Fruit fly (Drosophila melanogaster) whole organism, embryonic: ENCODE measurements around the gene CG18557.

Source experiments
- ATbp ChIP-seq: fragments of 200-800 bp; sonication (Bioruptor generic); optimal IDR thresholded peaks from 2 replicates; lab custom pipeline; 2017; ENCODE audit warnings: missing biosample characterization, mild to moderate bottlenecking, missing genetic modification characterization, missing genetic modification reagents
- Asciz ChIP-seq: fragments of 200-800 bp; sonication (Bioruptor generic); optimal IDR thresholded peaks from 2 replicates; lab custom pipeline; 2017; ENCODE audit warnings: missing biosample characterization, mild to moderate bottlenecking, missing genetic modification characterization, missing genetic modification reagents
- B-H2 ChIP-seq: fragments of 200-800 bp; sonication (Bioruptor generic); optimal IDR thresholded peaks from 2 replicates; lab custom pipeline; 2018; ENCODE audit warnings: missing biosample characterization, mild to moderate bottlenecking, missing genetic modification characterization
- CG1024 ChIP-seq: fragments of 200-800 bp; sonication (Bioruptor generic); IDR thresholded peaks from 2 replicates; pipeline ENCODE4 v1.3.6; 2022; ENCODE audit warnings: missing biosample characterization, missing genetic modification characterization
- CG11723 ChIP-seq: fragments of 200-800 bp; sonication (Bioruptor generic); optimal IDR thresholded peaks from 2 replicates; lab custom pipeline; 2017; ENCODE audit warnings: missing biosample characterization, mild to moderate bottlenecking, missing genetic modification characterization
- CG12219 ChIP-seq: fragments of 200-800 bp; sonication (Bioruptor generic); optimal IDR thresholded peaks from 3 replicates; lab custom pipeline; 2018; ENCODE audit warnings: missing biosample characterization, mild to moderate bottlenecking, missing genetic modification characterization
- CG13296 ChIP-seq: fragments of 200-800 bp; sonication (Bioruptor generic); optimal IDR thresholded peaks from 3 replicates; lab custom pipeline; 2018; ENCODE audit warnings: missing biosample characterization, mild to moderate bottlenecking, missing genetic modification characterization
- CG13775 ChIP-seq: fragments of 200-800 bp; sonication (Bioruptor generic); optimal IDR thresholded peaks from 3 replicates; lab custom pipeline; 2017; ENCODE audit warnings: missing biosample characterization, mild to moderate bottlenecking, missing genetic modification characterization
- CG13894 ChIP-seq: fragments of 200-800 bp; sonication (Bioruptor generic); optimal IDR thresholded peaks from 3 replicates; lab custom pipeline; 2018; ENCODE audit warnings: missing biosample characterization, mild to moderate bottlenecking, missing genetic modification characterization, moderate library complexity
- CG14441 ChIP-seq: fragments of 200-800 bp; sonication (Bioruptor generic); IDR thresholded peaks from 2 replicates; pipeline ENCODE4 v1.3.6; 2022; ENCODE audit warnings: missing biosample characterization, missing genetic modification characterization
- CG1602 ChIP-seq: fragments of 200-800 bp; sonication (Bioruptor generic); optimal IDR thresholded peaks from 3 replicates; lab custom pipeline; 2016; ENCODE audit warnings: missing biosample characterization, missing genetic modification characterization
- CG17359 ChIP-seq: fragments of 200-800 bp; sonication (Bioruptor generic); optimal IDR thresholded peaks from 3 replicates; lab custom pipeline; 2018; ENCODE audit warnings: missing biosample characterization, mild to moderate bottlenecking, missing genetic modification characterization, moderate library complexity
- CG17361 ChIP-seq: fragments of 200-800 bp; sonication (Bioruptor generic); IDR thresholded peaks from 3 replicates; pipeline ENCODE4 v1.3.6; 2022; ENCODE audit warnings: missing biosample characterization, missing genetic modification characterization
- CG1792 ChIP-seq: fragments of 200-800 bp; sonication (Bioruptor generic); optimal IDR thresholded peaks from 2 replicates; lab custom pipeline; 2016; ENCODE audit warnings: missing biosample characterization, missing genetic modification characterization
- CG18476 ChIP-seq: fragments of 200-800 bp; sonication (Bioruptor generic); optimal IDR thresholded peaks from 2 replicates; lab custom pipeline; 2016; ENCODE audit warnings: missing biosample characterization, mild to moderate bottlenecking, missing genetic modification characterization
- CG18599 ChIP-seq: fragments of 200-800 bp; sonication (Bioruptor generic); optimal IDR thresholded peaks from 3 replicates; lab custom pipeline; 2017; ENCODE audit warnings: missing biosample characterization, missing genetic modification characterization, mild to moderate bottlenecking, moderate library complexity, missing genetic modification reagents
- CG2712 ChIP-seq: fragments of 200-800 bp; optimal IDR thresholded peaks from 3 replicates; lab custom pipeline; 2019; ENCODE audit warnings: missing biosample characterization, mild to moderate bottlenecking, missing genetic modification characterization, moderate library complexity
- CG3065 ChIP-seq: fragments of 200-800 bp; sonication (Bioruptor generic); optimal IDR thresholded peaks from 2 replicates; lab custom pipeline; 2016; ENCODE audit warnings: missing biosample characterization, missing genetic modification characterization
- CG5953 ChIP-seq: fragments of 200-800 bp; sonication (Bioruptor generic); IDR thresholded peaks from 2 replicates; pipeline ENCODE4 v1.3.6; 2022; ENCODE audit warnings: missing biosample characterization, missing genetic modification characterization
- CG6854 ChIP-seq: fragments of 200-800 bp; sonication (Bioruptor generic); optimal IDR thresholded peaks from 3 replicates; lab custom pipeline; 2017; ENCODE audit warnings: missing biosample characterization, mild to moderate bottlenecking, missing genetic modification characterization
- CG7839 ChIP-seq: fragments of 200-800 bp; sonication (Bioruptor generic); optimal IDR thresholded peaks from 3 replicates; lab custom pipeline; 2018; ENCODE audit warnings: missing biosample characterization, mild to moderate bottlenecking, missing genetic modification characterization, moderate library complexity
- CG9609 ChIP-seq: fragments of 200-800 bp; sonication (Bioruptor generic); optimal IDR thresholded peaks from 3 replicates; lab custom pipeline; 2016; ENCODE audit warnings: missing biosample characterization, missing genetic modification characterization
- Dll ChIP-seq: fragments of 200-800 bp; sonication (Bioruptor generic); IDR thresholded peaks from 4 replicates; pipeline ENCODE4 v1.3.6; 2022; ENCODE audit warnings: missing biosample characterization, missing genetic modification characterization; ENCODE audit not compliant: partially characterized antibody
- Doc3 ChIP-seq: fragments of 200-800 bp; sonication (Bioruptor generic); IDR thresholded peaks from 3 replicates; pipeline ENCODE4 v1.3.6; 2022; ENCODE audit warnings: missing biosample characterization, missing genetic modification characterization; ENCODE audit not compliant: partially characterized antibody
- Drgx ChIP-seq: fragments of 200-800 bp; sonication (Bioruptor generic); IDR thresholded peaks from 2 replicates; pipeline ENCODE4 v1.3.6; 2022; ENCODE audit warnings: missing biosample characterization, missing genetic modification characterization
- Eip74EF ChIP-seq, 2 experiments: fragments of 200-800 bp in 1 of 2; fragments of >200 bp in 1 of 2; sonication (Bioruptor generic) in 1 of 2; optimal IDR thresholded peaks; 2 replicates each; lab custom pipeline; 2017 to 2019; ENCODE audit warnings: missing biosample characterization in 2 of 2, missing genetic modification characterization in 2 of 2, mild to moderate bottlenecking in 1 of 2, moderate library complexity in 1 of 2
- Elba2 ChIP-seq: fragments of 200-800 bp; sonication (Bioruptor generic); optimal IDR thresholded peaks from 3 replicates; lab custom pipeline; 2016; ENCODE audit warnings: missing biosample characterization, missing genetic modification characterization
- HHEX ChIP-seq: fragments of 200-800 bp; sonication (Bioruptor generic); optimal IDR thresholded peaks from 3 replicates; lab custom pipeline; 2017; ENCODE audit warnings: missing biosample characterization, mild to moderate bottlenecking, missing genetic modification characterization, missing genetic modification reagents
- Hand ChIP-seq: fragments of 200-800 bp; sonication (Bioruptor generic); optimal IDR thresholded peaks from 2 replicates; lab custom pipeline; 2017; ENCODE audit warnings: mild to moderate bottlenecking, missing biosample characterization, missing genetic modification reagents, missing genetic modification characterization
- NC2α ChIP-seq: fragments of 200-800 bp; sonication (Bioruptor generic); optimal IDR thresholded peaks from 2 replicates; lab custom pipeline; 2016; ENCODE audit warnings: missing biosample characterization, missing genetic modification characterization
- TFAM ChIP-seq: fragments of 200-800 bp; sonication (Bioruptor generic); optimal IDR thresholded peaks from 2 replicates; lab custom pipeline; 2017; ENCODE audit warnings: missing biosample characterization, missing genetic modification characterization, inconsistent platforms
- ac ChIP-seq: fragments of 200-800 bp; sonication (Bioruptor generic); optimal IDR thresholded peaks from 3 replicates; lab custom pipeline; 2017; ENCODE audit warnings: missing biosample characterization, mild to moderate bottlenecking, missing genetic modification characterization
- ato ChIP-seq: fragments of 200-800 bp; sonication (Bioruptor generic); IDR thresholded peaks from 2 replicates; pipeline ENCODE4 v1.3.6; 2022; ENCODE audit warnings: missing biosample characterization, missing genetic modification characterization; ENCODE audit not compliant: partially characterized antibody
- dimm ChIP-seq: fragments of 200-800 bp; sonication (Bioruptor generic); IDR thresholded peaks from 2 replicates; pipeline ENCODE4 v1.3.6; 2022; ENCODE audit warnings: missing biosample characterization, missing genetic modification characterization
- dmrt99B ChIP-seq: fragments of 200-800 bp; sonication (Bioruptor generic); optimal IDR thresholded peaks from 2 replicates; lab custom pipeline; 2018; ENCODE audit warnings: missing biosample characterization, mild to moderate bottlenecking, missing genetic modification characterization, moderate library complexity
- dpn ChIP-seq, 2 experiments: fragments of 200-800 bp; sonication (Bioruptor generic); optimal IDR thresholded peaks; 3 replicates each; lab custom pipeline; 2016; ENCODE audit warnings: missing biosample characterization in 2 of 2, missing genetic modification characterization in 2 of 2
- grn ChIP-seq: fragments of 200-800 bp; sonication (Bioruptor generic); optimal IDR thresholded peaks from 3 replicates; lab custom pipeline; 2017; ENCODE audit warnings: missing biosample characterization, missing genetic modification characterization
- lilli ChIP-seq: fragments of 200-800 bp; sonication (Bioruptor generic); optimal IDR thresholded peaks from 3 replicates; lab custom pipeline; 2016; ENCODE audit warnings: missing biosample characterization, missing genetic modification characterization
- maf-S ChIP-seq: fragments of 200-800 bp; sonication (Bioruptor generic); optimal IDR thresholded peaks from 2 replicates; lab custom pipeline; 2016; ENCODE audit warnings: missing biosample characterization, missing genetic modification characterization
- mam ChIP-seq: fragments of 200-800 bp; sonication (Bioruptor generic); optimal IDR thresholded peaks from 3 replicates; lab custom pipeline; 2016; ENCODE audit warnings: missing biosample characterization, missing genetic modification characterization
- otp ChIP-seq: fragments of 200-800 bp; sonication (Bioruptor generic); IDR thresholded peaks from 3 replicates; pipeline ENCODE4, ENCODE4 v1.3.6; 2022; ENCODE audit warnings: missing biosample characterization, missing genetic modification characterization
- pb ChIP-seq: fragments of 200-800 bp; sonication (Bioruptor generic); optimal IDR thresholded peaks from 3 replicates; lab custom pipeline; 2016; ENCODE audit warnings: missing biosample characterization, missing genetic modification characterization
- sna ChIP-seq: fragments of 200-800 bp; sonication (Bioruptor generic); IDR thresholded peaks from 2 replicates; pipeline ENCODE4 v1.3.6; 2022; ENCODE audit warnings: missing biosample characterization, missing genetic modification characterization; ENCODE audit not compliant: partially characterized antibody
- sqz ChIP-seq: fragments of 200-800 bp; sonication (Bioruptor generic); optimal IDR thresholded peaks from 3 replicates; lab custom pipeline; 2018; ENCODE audit warnings: missing biosample characterization, mild to moderate bottlenecking, missing genetic modification characterization
- tap ChIP-seq: fragments of 200-800 bp; optimal IDR thresholded peaks from 3 replicates; lab custom pipeline; 2019; ENCODE audit warnings: missing biosample characterization, mild to moderate bottlenecking, missing genetic modification characterization, moderate library complexity
- toy ChIP-seq: fragments of 200-800 bp; sonication (Bioruptor generic); IDR thresholded peaks from 2 replicates; pipeline ENCODE4 v1.3.6; 2022; ENCODE audit warnings: missing biosample characterization, missing genetic modification characterization
- vfl ChIP-seq: fragments of 200-800 bp; sonication (Bioruptor generic); optimal IDR thresholded peaks from 2 replicates; lab custom pipeline; 2016; ENCODE audit warnings: missing biosample characterization, missing genetic modification characterization
- yki ChIP-seq: fragments of >200 bp; optimal IDR thresholded peaks from 3 replicates; lab custom pipeline; 2018
- z ChIP-seq: fragments of 200-800 bp; sonication (Bioruptor generic); IDR thresholded peaks from 3 replicates; pipeline ENCODE4 v1.3.6; 2022; ENCODE audit warnings: missing biosample characterization, missing genetic modification characterization

The CG18557 gene

dm6 chr2L:2862621-2862962, 17.1 kb upstream of the CG18557 start (continued):
- no peak for TF ChIP-seq CG1792
- no peak for TF ChIP-seq lilli (GFP tag; lab: Kevin White, UChicago)
- TF ChIP-seq TFAM (GFP tag; lab: Kevin White, UChicago) = no peak
- 0 out of 4 replicates have a peak, but pooled peaks have one; percentile 9 for TF ChIP-seq Dll (GFP tag; lab: Robert Waterston, UW)
- TF ChIP-seq CG13775 = no peak
- TF ChIP-seq CG1024 (GFP tag; lab: Robert Waterston, UW) = no peak
- TF ChIP-seq CG7839 (tag; lab: Kevin White, UChicago) = no peak
- no peak for TF ChIP-seq CG1602
- TF ChIP-seq CG17359 (tag; lab: Kevin White, UChicago) = no peak
- TF ChIP-seq toy (GFP tag; lab: Robert Waterston, UW) = no peak
- TF ChIP-seq vfl = no peak
- TF ChIP-seq Doc3 (GFP tag; lab: Robert Waterston, UW) = no peak
- no peak for TF ChIP-seq dpn (GFP tag; optimal IDR thresholded peaks at IDR 0.05; lab: Kevin White, UChicago)
- no peak for TF ChIP-seq CG2712 (tag; lab: Kevin White, UChicago)
- TF ChIP-seq tap (tag; lab: Kevin White, UChicago) = no peak
- no peak for TF ChIP-seq Drgx
- no peak for TF ChIP-seq z (GFP tag; lab: Robert Waterston, UW)
- TF ChIP-seq pb = no peak
- no peak for TF ChIP-seq Hand (GFP tag; lab: Kevin White, UChicago)
- no peak for TF ChIP-seq CG3065 (GFP tag; lab: Kevin White, UChicago)
- no peak for TF ChIP-seq B-H2 (GFP tag; lab: Kevin White, UChicago)
- no peak for TF ChIP-seq CG9609 (GFP tag; lab: Kevin White, UChicago)
- TF ChIP-seq Elba2 (GFP tag; lab: Kevin White, UChicago) = no peak
- no peak for TF ChIP-seq yki (lab: Kevin White, UChicago)
- TF ChIP-seq ATbp (GFP tag; lab: Kevin White, UChicago) = no peak
- TF ChIP-seq grn (GFP tag; lab: Kevin White, UChicago) = no peak
- no peak for TF ChIP-seq ac
- TF ChIP-seq CG18599 = no peak
- TF ChIP-seq, all 482 proteins: peak for 7

dm6 chr2L:2861885-2862620, 16.5 kb upstream of the CG18557 start:
- TF ChIP-seq Dll (GFP tag; lab: Robert Waterston, UW) (peak; percentile 48; the same call in 1 of the 4 replicates), mam (GFP tag; lab: Kevin White, UChicago) (no peak), dmrt99B (tag; lab: Kevin White, UChicago) (peak; percentile 5), CG11723 (GFP tag; lab: Kevin White, UChicago) (no peak), CG6854 (GFP tag; lab: Kevin White, UChicago) (peak; percentile 3), ato (GFP tag; lab: Robert Waterston, UW) (peak; percentile 51; the same call in 1 of the 2 replicates), CG5953 (no peak), sqz (GFP tag; lab: Kevin White, UChicago) (peak; percentile 19), sna (0 out of 2 replicates have a peak, but pooled peaks have one; percentile 39), CG13894 (tag; lab: Kevin White, UChicago) (peak; percentile 25), CG18476 (peak; percentile 88), CG2712 (tag; lab: Kevin White, UChicago) (peak; percentile 28), Eip74EF (GFP tag; optimal IDR thresholded peaks at IDR 0.05; lab: Kevin White, UChicago) (peak in 1 of 2 experiments; percentile 12), maf-S (no peak), Asciz (GFP tag; lab: Kevin White, UChicago) (no peak), CG13296 (GFP tag; lab: Kevin White, UChicago) (peak; percentile 33), dimm (GFP tag; lab: Robert Waterston, UW) (no peak), CG12219 (GFP tag; lab: Kevin White, UChicago) (peak; percentile 5), HHEX (GFP tag; lab: Kevin White, UChicago) (peak; percentile 19), otp (GFP tag; lab: Robert Waterston, UW) (0 out of 3 replicates have a peak, but pooled peaks have one; percentile 64), CG18599 (peak; percentile 71), NC2α (GFP tag; lab: Kevin White, UChicago) (no peak), CG14441 (GFP tag; lab: Robert Waterston, UW) (no peak), CG17361 (GFP tag; lab: Robert Waterston, UW) (0 out of 3 replicates have a peak, but pooled peaks have one; percentile 28)
